Worm (Caenorhabditis elegans) whole organism, early embryonic: ENCODE results near the gene T27A1.3.

Source experiments
- B0310.2 ChIP-seq: sonication (generic microtip); optimal IDR thresholded peaks from 2 replicates; lab custom pipeline; 2016; ENCODE audit warnings: mild to moderate bottlenecking, missing genetic modification characterization, missing compliant biosample characterization
- F13C5.2 ChIP-seq: sonication (generic microtip); optimal IDR thresholded peaks from 2 replicates; lab custom pipeline; 2017; ENCODE audit warnings: mild to moderate bottlenecking, missing genetic modification characterization, inconsistent platforms, missing compliant biosample characterization
- aly-1 ChIP-seq: sonication (generic microtip); optimal IDR thresholded peaks from 2 replicates; lab custom pipeline; 2016; ENCODE audit warnings: missing genetic modification characterization, missing compliant biosample characterization
- ama-1 ChIP-seq: fragments of 150-350 bp; optimal IDR thresholded peaks from 2 replicates; lab custom pipeline; 2014
- ceh-13 ChIP-seq: fragments of 200-800 bp; sonication (Bioruptor generic); optimal IDR thresholded peaks from 2 replicates; lab custom pipeline; 2018; ENCODE audit warnings: mild to moderate bottlenecking, missing genetic modification characterization, missing compliant biosample characterization
- ceh-36 ChIP-seq: sonication (generic microtip); optimal IDR thresholded peaks from 2 replicates; lab custom pipeline; 2016; ENCODE audit warnings: missing genetic modification characterization, inconsistent platforms, missing compliant biosample characterization
- ets-7 ChIP-seq: sonication (generic microtip); optimal IDR thresholded peaks from 2 replicates; lab custom pipeline; 2016; ENCODE audit warnings: missing genotype, missing genetic modification characterization, missing compliant biosample characterization
- flt-1 ChIP-seq: fragments of 200-800 bp; sonication (Bioruptor generic); IDR thresholded peaks from 2 replicates; pipeline ENCODE4 v1.3.6; 2022; ENCODE audit warnings: missing genetic modification characterization, missing compliant biosample characterization
- hmbx-1 ChIP-seq: sonication (generic microtip); optimal IDR thresholded peaks from 2 replicates; lab custom pipeline; 2016; ENCODE audit warnings: mild to moderate bottlenecking, missing genetic modification characterization, missing compliant biosample characterization
- hmg-4 ChIP-seq: fragments of 200-800 bp; sonication (Bioruptor generic); optimal IDR thresholded peaks from 2 replicates; lab custom pipeline; 2018; ENCODE audit warnings: mild to moderate bottlenecking, missing genetic modification characterization, missing compliant biosample characterization
- hnd-1 ChIP-seq: sonication (generic microtip); optimal IDR thresholded peaks from 2 replicates; lab custom pipeline; 2016; ENCODE audit warnings: missing genetic modification characterization, missing compliant biosample characterization
- pes-1 ChIP-seq: fragments of 200-800 bp; sonication (Bioruptor generic); IDR thresholded peaks from 2 replicates; pipeline ENCODE4 v1.3.6; 2022; ENCODE audit warnings: missing genetic modification reagents, missing genetic modification characterization, missing compliant biosample characterization
- scrt-1 ChIP-seq: fragments of 200-800 bp; sonication (Bioruptor generic); IDR thresholded peaks from 2 replicates; pipeline ENCODE4 v1.3.6; 2022; ENCODE audit warnings: missing genetic modification characterization, missing compliant biosample characterization
- sea-1 ChIP-seq: fragments of 200-800 bp; sonication (Bioruptor generic); conservative IDR thresholded peaks from 2 replicates; pipeline ENCODE4 v1.3.6; 2022; ENCODE audit warnings: missing genetic modification characterization, missing compliant biosample characterization
- tbx-11 ChIP-seq: fragments of 200-800 bp; sonication (Bioruptor generic); IDR thresholded peaks from 2 replicates; pipeline ENCODE4 v1.3.6; 2022; ENCODE audit warnings: missing genetic modification characterization, missing compliant biosample characterization
- tbx-37 ChIP-seq: fragments of 200-800 bp; sonication (Bioruptor generic); conservative IDR thresholded peaks from 2 replicates; pipeline ENCODE4 v1.3.6; 2022; ENCODE audit warnings: missing genetic modification reagents, missing genetic modification characterization, missing compliant biosample characterization
- tra-4 ChIP-seq: sonication (generic microtip); optimal IDR thresholded peaks from 2 replicates; lab custom pipeline; 2017; ENCODE audit warnings: missing genetic modification characterization, missing compliant biosample characterization

T27A1.3 gene

DNA sequence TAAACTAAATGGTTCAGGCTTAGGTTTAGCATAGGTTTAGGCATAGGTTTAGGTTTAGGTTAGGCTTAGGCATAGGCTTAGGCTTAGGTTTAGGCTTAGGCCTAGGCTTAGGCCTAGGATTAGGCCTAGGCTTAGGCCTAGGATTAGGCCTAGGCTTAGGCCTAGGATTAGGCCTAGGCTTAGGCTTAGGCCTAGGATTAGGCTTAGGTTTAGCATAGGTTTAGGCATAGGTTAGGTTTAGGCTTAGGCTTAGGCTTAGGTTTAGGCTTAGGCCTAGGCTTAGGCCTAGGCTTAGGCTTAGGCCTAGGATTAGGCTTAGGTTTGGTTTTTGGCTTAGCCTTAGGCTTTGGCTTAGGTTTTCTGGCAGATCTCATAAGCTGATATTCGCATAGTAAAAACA lies 38.3 kb downstream of the T27A1.3 start:
- peak; percentile 88 for TF ChIP-seq ceh-36 (tag; lab: Kevin White, UChicago)
- peak; percentile 37; the same call in 1 of the 2 replicates for TF ChIP-seq pes-1

DNA sequence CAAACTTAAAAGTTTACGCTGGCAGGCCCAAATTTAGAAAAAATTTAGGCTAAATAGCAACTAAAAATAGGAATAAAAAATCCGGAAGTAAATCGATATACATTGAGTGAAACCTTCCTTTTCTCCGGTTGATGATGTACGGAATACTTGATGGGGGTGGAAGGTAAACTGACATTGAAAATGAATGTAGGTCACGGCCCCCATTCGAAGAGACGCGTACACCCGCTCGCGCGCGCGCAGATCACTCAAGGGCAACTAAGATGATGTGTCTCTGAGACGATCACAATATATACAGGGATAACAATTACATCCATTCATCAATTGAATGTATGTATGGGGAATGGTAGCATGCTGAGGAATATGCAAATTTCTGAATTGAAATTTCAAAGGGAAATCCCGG lies 38.7 kb downstream of the T27A1.3 start:
- no peak for TF ChIP-seq aly-1 (tag; lab: Kevin White, UChicago)
- no peak for TF ChIP-seq sea-1 (GFP tag; lab: Robert Waterston, UW)
- TF ChIP-seq ets-7 (tag; lab: Kevin White, UChicago), result no peak
- TF ChIP-seq scrt-1 (GFP tag; lab: Robert Waterston, UW), result no peak
- no peak for TF ChIP-seq ceh-36 (tag; lab: Kevin White, UChicago)
- no peak for TF ChIP-seq hmg-4 (GFP tag; lab: Kevin White, UChicago)
- TF ChIP-seq pes-1, result no peak
- TF ChIP-seq F13C5.2 (tag; lab: Kevin White, UChicago), result no peak
- TF ChIP-seq ama-1 (lab: Kevin White, UChicago), result no peak
- no peak for TF ChIP-seq ceh-13

DNA sequence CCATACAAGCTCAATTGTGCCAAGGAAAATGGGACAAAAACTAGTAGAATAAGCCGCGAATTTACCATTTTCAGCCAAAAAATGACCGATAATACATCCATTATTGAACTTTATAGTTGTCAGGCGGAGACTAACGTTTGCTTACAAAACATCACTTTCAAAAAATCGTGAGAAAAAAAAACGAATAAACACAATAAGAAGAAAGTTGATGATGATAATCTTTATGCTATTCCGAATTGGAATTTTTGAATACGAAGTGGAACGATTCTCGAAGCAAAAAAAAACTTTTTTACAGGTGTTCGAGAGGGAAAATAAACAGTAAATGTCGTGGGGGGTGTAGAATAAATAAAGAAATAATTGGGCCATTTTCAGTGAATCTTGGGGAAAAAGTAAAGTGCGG lies 42.3 kb downstream of the T27A1.3 start, which contains the start of gene W08F4.7:
W08F4.7 (minus strand) TSS at position 101 of the 400 bp plus-strand sequence.
- TF ChIP-seq aly-1 (tag; lab: Kevin White, UChicago) (no peak), ceh-36 (tag; lab: Kevin White, UChicago) (no peak), F13C5.2 (tag; lab: Kevin White, UChicago) (no peak), tbx-11 (GFP tag; lab: Robert Waterston, UW) (no peak), hmbx-1 (tag; lab: Kevin White, UChicago) (no peak), hmg-4 (GFP tag; lab: Kevin White, UChicago) (no peak), tra-4 (no peak), tbx-37 (no peak), B0310.2 (no peak), flt-1 (no peak), scrt-1 (GFP tag; lab: Robert Waterston, UW) (no peak), ets-7 (tag; lab: Kevin White, UChicago) (no peak), pes-1 (no peak), ama-1 (lab: Kevin White, UChicago) (no peak), ceh-13 (no peak), hnd-1 (tag; lab: Kevin White, UChicago) (no peak)

DNA sequence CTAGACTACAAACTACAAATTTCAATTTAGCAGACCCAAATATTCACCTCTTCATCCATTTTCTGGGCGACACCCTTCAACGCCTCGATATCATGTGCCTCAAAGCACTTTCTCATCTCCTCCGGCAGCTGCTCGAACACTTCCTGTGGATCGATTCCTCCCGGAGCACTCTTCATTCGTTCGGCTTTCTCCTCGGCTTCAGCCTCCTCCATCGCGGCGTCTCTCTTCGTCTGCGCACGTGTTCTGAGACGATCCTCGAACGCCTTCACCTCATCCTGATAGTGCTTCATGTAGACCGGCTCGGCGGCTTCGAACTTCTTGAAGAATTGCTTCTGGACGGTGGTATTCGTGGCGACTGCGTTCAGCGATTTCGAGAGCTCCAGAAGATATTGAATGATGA lies 43.5 kb downstream of the T27A1.3 start:
- TF ChIP-seq hnd-1 (tag; lab: Kevin White, UChicago) (no peak), flt-1 (no peak), hmbx-1 (tag; lab: Kevin White, UChicago) (no peak), hmg-4 (GFP tag; lab: Kevin White, UChicago) (no peak)

DNA sequence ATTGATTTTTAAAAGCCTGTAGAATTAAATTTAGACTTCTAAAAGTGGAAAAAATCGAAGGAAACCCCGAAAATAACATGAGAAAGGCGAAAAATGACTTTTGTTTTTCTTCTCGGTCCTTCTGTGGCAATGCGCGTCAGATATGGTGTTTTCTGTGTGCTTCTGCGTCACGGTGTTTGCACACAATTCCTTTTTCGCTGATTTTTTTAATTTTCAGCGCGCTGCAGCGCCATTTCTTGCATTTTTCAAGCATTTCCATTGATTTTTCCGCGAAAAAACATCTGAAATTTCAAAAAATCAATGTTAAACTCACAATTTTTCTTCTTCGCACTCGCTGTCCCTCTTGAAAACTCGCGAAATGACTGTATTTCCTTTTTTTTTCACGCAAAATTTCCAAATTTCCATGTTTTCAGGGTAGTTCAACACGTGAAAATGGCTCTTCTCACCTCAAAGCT lies 44.9 kb downstream of the T27A1.3 start, which contains the start of the genes cdc-37 and W08F4.3:
cdc-37 (minus strand) TSS at position 405 of the 455 bp plus-strand sequence.
W08F4.3 (plus strand) TSS at position 414 of the 455 bp plus-strand sequence.
- TF ChIP-seq ets-7 (tag; lab: Kevin White, UChicago) (no peak), tbx-11 (GFP tag; lab: Robert Waterston, UW) (no peak)

DNA sequence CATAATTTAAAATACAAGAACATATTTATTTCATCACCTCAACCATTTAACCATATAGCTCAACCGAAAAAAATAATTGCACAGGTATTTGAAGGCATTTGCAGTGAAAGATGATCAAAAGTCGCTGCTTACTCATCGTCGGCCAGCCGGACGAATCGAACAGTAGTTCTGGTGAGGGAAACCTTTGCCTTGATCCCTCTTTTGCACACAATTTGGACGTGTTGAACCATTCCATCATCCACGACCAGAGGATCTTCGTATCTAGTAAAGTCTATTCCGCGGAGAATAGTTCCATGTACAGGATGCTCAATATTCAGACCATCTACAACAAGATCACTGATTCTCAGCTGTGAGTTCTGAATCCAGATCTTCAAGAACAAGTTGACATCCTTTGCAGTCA lies 46.7 kb downstream of the T27A1.3 start:
- TF ChIP-seq aly-1 (tag; lab: Kevin White, UChicago), result no peak
- TF ChIP-seq pes-1, result no peak
- no peak for TF ChIP-seq ceh-36 (tag; lab: Kevin White, UChicago)
- no peak for TF ChIP-seq tbx-11 (GFP tag; lab: Robert Waterston, UW)
- no peak for TF ChIP-seq F13C5.2 (tag; lab: Kevin White, UChicago)
- TF ChIP-seq B0310.2, result no peak
- TF ChIP-seq sea-1 (GFP tag; lab: Robert Waterston, UW), result no peak
- TF ChIP-seq tbx-37, result no peak
- TF ChIP-seq hmbx-1 (tag; lab: Kevin White, UChicago), result no peak
- no peak for TF ChIP-seq ama-1 (lab: Kevin White, UChicago)
- TF ChIP-seq ceh-13, result no peak
- TF ChIP-seq scrt-1 (GFP tag; lab: Robert Waterston, UW), result no peak
- TF ChIP-seq tra-4, result no peak
- no peak for TF ChIP-seq flt-1
- TF ChIP-seq hmg-4 (GFP tag; lab: Kevin White, UChicago), result no peak
- TF ChIP-seq hnd-1 (tag; lab: Kevin White, UChicago), result no peak
- no peak for TF ChIP-seq ets-7 (tag; lab: Kevin White, UChicago)

DNA sequence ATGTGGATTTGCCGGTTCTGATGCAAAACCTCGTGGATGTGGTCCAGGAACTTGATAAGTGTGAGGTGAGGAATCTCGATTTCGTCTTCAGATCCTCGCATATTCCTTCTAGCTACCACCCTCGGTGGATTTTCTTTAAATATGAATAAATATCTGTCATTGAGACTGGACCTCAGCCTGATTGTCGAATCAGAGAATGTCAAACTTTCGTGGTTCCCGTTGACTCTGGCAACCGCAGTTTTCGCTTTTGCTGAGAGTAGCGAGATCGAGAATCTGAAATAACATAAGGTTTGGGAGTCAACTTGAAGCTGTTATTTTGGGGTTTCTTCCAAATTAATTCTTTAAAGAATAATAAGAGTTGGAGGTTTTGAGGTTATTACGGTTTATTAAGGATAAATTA lies 47.3 kb downstream of the T27A1.3 start, which contains the start of gene fbxb-14:
fbxb-14 (minus strand) TSS at position 101 of the 400 bp plus-strand sequence.
- TF ChIP-seq ceh-13 (no peak), ceh-36 (tag; lab: Kevin White, UChicago) (no peak), tbx-37 (no peak), ama-1 (lab: Kevin White, UChicago) (no peak), pes-1 (no peak), scrt-1 (GFP tag; lab: Robert Waterston, UW) (no peak), hnd-1 (tag; lab: Kevin White, UChicago) (no peak), ets-7 (tag; lab: Kevin White, UChicago) (no peak), F13C5.2 (tag; lab: Kevin White, UChicago) (no peak)

DNA sequence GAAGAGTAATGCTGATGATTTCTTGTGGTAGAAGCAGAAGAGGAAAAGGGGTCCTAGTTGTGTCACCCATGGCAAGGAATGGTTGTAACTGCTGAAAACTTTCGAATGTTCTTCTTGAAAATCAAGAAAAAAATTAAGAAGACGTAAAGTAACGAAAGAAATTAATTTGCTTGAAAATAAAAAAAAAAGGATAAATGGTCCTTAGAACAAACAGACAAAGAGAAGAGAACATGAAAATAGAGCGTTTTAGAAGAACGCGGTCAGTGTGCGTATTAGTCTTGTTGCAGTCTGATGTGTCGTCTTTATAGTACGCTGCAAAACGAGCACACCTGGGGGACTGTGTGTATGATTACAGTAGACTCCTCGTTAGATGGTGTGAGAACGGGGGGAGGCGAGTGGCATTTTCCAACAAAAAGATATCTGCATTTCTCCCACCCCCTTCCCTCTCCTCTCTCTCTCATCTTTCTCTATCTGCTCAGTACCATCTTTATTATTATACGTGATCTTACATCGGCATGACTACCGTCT lies 49.1 kb downstream of the T27A1.3 start, which contains the start of the genes W08F4.12 and W08F4.13:
W08F4.12 (minus strand) TSS at position 101 of the 528 bp plus-strand sequence.
W08F4.13 (plus strand) TSS at position 478 of the 528 bp plus-strand sequence.
- TF ChIP-seq hnd-1 (tag; lab: Kevin White, UChicago) (no peak), pes-1 (no peak), hmg-4 (GFP tag; lab: Kevin White, UChicago) (no peak), ceh-13 (no peak), aly-1 (tag; lab: Kevin White, UChicago) (no peak), tbx-37 (no peak), ama-1 (lab: Kevin White, UChicago) (no peak), F13C5.2 (tag; lab: Kevin White, UChicago) (no peak), hmbx-1 (tag; lab: Kevin White, UChicago) (no peak), tbx-11 (GFP tag; lab: Robert Waterston, UW) (no peak), scrt-1 (GFP tag; lab: Robert Waterston, UW) (no peak)
